Fruit fly (Drosophila melanogaster): ENCODE data around the gene CG32645.

DNA sequence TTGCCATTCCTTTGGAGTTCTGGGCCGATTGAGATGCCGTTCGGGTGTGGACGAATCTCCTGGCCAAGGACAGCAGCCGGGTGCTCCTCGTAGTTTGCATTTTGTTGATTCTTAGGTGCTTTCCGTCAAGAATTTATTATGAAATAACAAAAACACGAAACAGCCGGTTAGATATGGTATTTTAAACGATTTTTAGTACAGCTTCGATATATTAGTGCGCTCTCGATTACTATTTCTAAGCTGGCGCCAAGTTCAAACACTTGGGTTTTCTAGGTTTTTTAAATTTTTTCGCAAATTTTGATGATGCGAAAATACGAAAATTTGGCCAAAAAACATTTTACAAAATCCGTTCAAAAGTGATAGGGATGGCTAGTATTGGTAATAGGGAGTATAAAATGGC lies 55.2 kb downstream of the CG32645 start, which contains the start of gene Coq5:
- TF ChIP-seq CG5204 (GFP tag; optimal IDR thresholded peaks at IDR 0.05) (no peak), toe (GFP tag; optimal IDR thresholded peaks at IDR 0.05) (no peak), CG11617 (GFP tag; optimal IDR thresholded peaks at IDR 0.05) (no peak), tj (GFP tag; optimal IDR thresholded peaks at IDR 0.05) (no peak), CG7045 (GFP tag; optimal IDR thresholded peaks at IDR 0.05) (no peak), cnc (optimal IDR thresholded peaks at IDR 0.05) (no peak), CG14711 (tag; optimal IDR thresholded peaks at IDR 0.05) (no peak), Mnt (GFP tag; optimal IDR thresholded peaks at IDR 0.05) (no peak)

Data from whole organism, adult.